Fruit fly (Drosophila melanogaster): ENCODE measurements around the gene CG6059.

CG6059 gene

dm6 chr3R:27131408-27131807 is 6.9 kb upstream of the CG6059 start (continued):
- TF ChIP-seq ci (GFP tag; IDR thresholded peaks at IDR 0.05): peak; percentile 58; the same call in 2 of the 3 replicates
- TF ChIP-seq sens-2 (GFP tag; IDR thresholded peaks at IDR 0.05): no peak
- 0 out of 4 replicates have a peak, but pooled peaks have one; percentile 35 for TF ChIP-seq chinmo (GFP tag; IDR thresholded peaks at IDR 0.05; ENCODE audit: partially characterized antibody)
- peak; percentile 66 for TF ChIP-seq CG2678 (tag; optimal IDR thresholded peaks at IDR 0.05)
- TF ChIP-seq CG12071 (GFP tag; optimal IDR thresholded peaks at IDR 0.05): peak; percentile 66
- peak; percentile 43 for TF ChIP-seq eyg (GFP tag; optimal IDR thresholded peaks at IDR 0.05)
- peak; percentile 61 for TF ChIP-seq CG15514 (GFP tag; optimal IDR thresholded peaks at IDR 0.05)
- TF ChIP-seq caup (GFP tag; optimal IDR thresholded peaks at IDR 0.05; ENCODE audit: severe bottlenecking): peak; percentile 86
- TF ChIP-seq CG8089 (GFP tag; optimal IDR thresholded peaks at IDR 0.05): no peak
- TF ChIP-seq pzg (GFP tag; optimal IDR thresholded peaks at IDR 0.05): peak; percentile 9
- no peak for TF ChIP-seq dmrt11E (tag; optimal IDR thresholded peaks at IDR 0.05)
- peak; percentile 48 for TF ChIP-seq CG1233 (GFP tag; optimal IDR thresholded peaks at IDR 0.05)
- TF ChIP-seq pho (GFP tag; optimal IDR thresholded peaks at IDR 0.05): peak; percentile 70
- TF ChIP-seq zfh2 (GFP tag; optimal IDR thresholded peaks at IDR 0.05): peak; percentile 47
- no peak for TF ChIP-seq CG42726 (GFP tag; IDR thresholded peaks at IDR 0.05; ENCODE audit: partially characterized antibody)
- TF ChIP-seq bsh (GFP tag; optimal IDR thresholded peaks at IDR 0.05): no peak
- peak; percentile 73; the same call in 1 of the 2 replicates for TF ChIP-seq seq (GFP tag; IDR thresholded peaks at IDR 0.05)
- peak; percentile 4 for TF ChIP-seq tup (GFP tag; optimal IDR thresholded peaks at IDR 0.05)
- no peak for TF ChIP-seq kni (GFP tag; optimal IDR thresholded peaks at IDR 0.05)
- peak; percentile 40 for TF ChIP-seq CG4328 (GFP tag; optimal IDR thresholded peaks at IDR 0.05)
- no peak for TF ChIP-seq CG8281 (tag; optimal IDR thresholded peaks at IDR 0.05)
- peak; percentile 58 for TF ChIP-seq wek (GFP tag; optimal IDR thresholded peaks at IDR 0.05)
- peak; percentile 60 for TF ChIP-seq org-1 (GFP tag; optimal IDR thresholded peaks at IDR 0.05)
- TF ChIP-seq row (GFP tag; IDR thresholded peaks at IDR 0.05): no peak
- no peak for TF ChIP-seq NC2α (GFP tag; optimal IDR thresholded peaks at IDR 0.05)
- TF ChIP-seq ATbp (GFP tag; optimal IDR thresholded peaks at IDR 0.05): peak; percentile 63
- TF ChIP-seq Vsx1 (GFP tag; optimal IDR thresholded peaks at IDR 0.05): peak; percentile 71
- no peak for TF ChIP-seq cg (GFP tag; optimal IDR thresholded peaks at IDR 0.05)
- TF ChIP-seq CG33213 (GFP tag; optimal IDR thresholded peaks at IDR 0.05): peak; percentile 19
- TF ChIP-seq BEAF-32 (GFP tag; optimal IDR thresholded peaks at IDR 0.05): no peak
- TF ChIP-seq Dref (GFP tag; IDR thresholded peaks at IDR 0.05): no peak
- TF ChIP-seq Mes4 (GFP tag; optimal IDR thresholded peaks at IDR 0.05): no peak
- no peak for TF ChIP-seq ato (GFP tag; IDR thresholded peaks at IDR 0.05; ENCODE audit: partially characterized antibody)
- no peak for TF ChIP-seq CG12391 (tag; optimal IDR thresholded peaks at IDR 0.05)
- no peak for TF ChIP-seq jumu (GFP tag; optimal IDR thresholded peaks at IDR 0.05)
- TF ChIP-seq CG13424 (tag; optimal IDR thresholded peaks at IDR 0.05): peak; percentile 18
- TF ChIP-seq CG2875 (GFP tag; optimal IDR thresholded peaks at IDR 0.05): peak; percentile 32
- TF ChIP-seq gcm (GFP tag; optimal IDR thresholded peaks at IDR 0.05): no peak
- TF ChIP-seq Atf6 (GFP tag; IDR thresholded peaks at IDR 0.05): peak; percentile 84
- peak; percentile 29 for TF ChIP-seq CG11398 (GFP tag; optimal IDR thresholded peaks at IDR 0.05)
- no peak for TF ChIP-seq CG10267 (tag; optimal IDR thresholded peaks at IDR 0.05)
- no peak for TF ChIP-seq CG17802 (tag; optimal IDR thresholded peaks at IDR 0.05)
- 0 out of 3 replicates have a peak, but pooled peaks have one; percentile 42 for TF ChIP-seq CG11695 (GFP tag; IDR thresholded peaks at IDR 0.05)
- TF ChIP-seq CG7357 (GFP tag; IDR thresholded peaks at IDR 0.05): no peak
- no peak for TF ChIP-seq Ets97D (GFP tag; optimal IDR thresholded peaks at IDR 0.05)
- TF ChIP-seq CG6813 (GFP tag; optimal IDR thresholded peaks at IDR 0.05): peak; percentile 68
- peak; percentile 38 for TF ChIP-seq crc (GFP tag; optimal IDR thresholded peaks at IDR 0.05)
- TF ChIP-seq fd96Cb (tag; optimal IDR thresholded peaks at IDR 0.05): no peak
- TF ChIP-seq NfI (GFP tag; optimal IDR thresholded peaks at IDR 0.05): peak; percentile 22
